Fruit fly (Drosophila melanogaster) whole organism, embryonic: ENCODE measurements around the gene CG33298.

ENCODE experiments used
- Antp ChIP-seq: fragments of 200-800 bp; sonication (Bioruptor generic); optimal IDR thresholded peaks from 3 replicates; lab custom pipeline; 2016; ENCODE audit warnings: missing biosample characterization, missing genetic modification characterization
- Awh ChIP-seq: fragments of 200-800 bp; sonication (Bioruptor generic); IDR thresholded peaks from 2 replicates; pipeline ENCODE4, ENCODE4 v1.3.6; 2022; ENCODE audit warnings: missing biosample characterization, missing genetic modification characterization
- BtbVII ChIP-seq: fragments of 200-800 bp; sonication (Bioruptor generic); optimal IDR thresholded peaks from 3 replicates; lab custom pipeline; 2017; ENCODE audit warnings: missing biosample characterization, mild to moderate bottlenecking, missing genetic modification characterization
- CG10462 ChIP-seq: fragments of 200-800 bp; sonication (Bioruptor generic); optimal IDR thresholded peaks from 2 replicates; lab custom pipeline; 2016; ENCODE audit warnings: missing biosample characterization, missing genetic modification characterization
- CG11093 ChIP-seq: fragments of 200-800 bp; sonication (Bioruptor generic); IDR thresholded peaks from 3 replicates; pipeline ENCODE4 v1.3.6; 2022; ENCODE audit warnings: missing biosample characterization, missing genetic modification characterization
- CG13296 ChIP-seq: fragments of 200-800 bp; sonication (Bioruptor generic); optimal IDR thresholded peaks from 3 replicates; lab custom pipeline; 2018; ENCODE audit warnings: missing biosample characterization, mild to moderate bottlenecking, missing genetic modification characterization
- CG13894 ChIP-seq: fragments of 200-800 bp; sonication (Bioruptor generic); optimal IDR thresholded peaks from 3 replicates; lab custom pipeline; 2018; ENCODE audit warnings: missing biosample characterization, mild to moderate bottlenecking, missing genetic modification characterization, moderate library complexity
- CG14667 ChIP-seq: fragments of 200-800 bp; sonication (Bioruptor generic); IDR thresholded peaks from 2 replicates; pipeline ENCODE4 v1.3.6; 2022; ENCODE audit warnings: missing biosample characterization, missing genetic modification characterization
- CG14965 ChIP-seq: fragments of 200-800 bp; sonication (Bioruptor generic); optimal IDR thresholded peaks from 2 replicates; lab custom pipeline; 2016; ENCODE audit warnings: missing biosample characterization, missing genetic modification characterization, borderline replicate concordance
- CG15479 ChIP-seq: fragments of 200-800 bp; sonication (Bioruptor generic); optimal IDR thresholded peaks from 3 replicates; lab custom pipeline; 2019; ENCODE audit warnings: missing biosample characterization, mild to moderate bottlenecking, missing genetic modification characterization, moderate library complexity
- CG3065 ChIP-seq: fragments of 200-800 bp; sonication (Bioruptor generic); optimal IDR thresholded peaks from 2 replicates; lab custom pipeline; 2016; ENCODE audit warnings: missing biosample characterization, missing genetic modification characterization
- CG31365 ChIP-seq: fragments of 200-800 bp; sonication (Bioruptor generic); optimal IDR thresholded peaks from 2 replicates; lab custom pipeline; 2018; ENCODE audit warnings: missing biosample characterization, mild to moderate bottlenecking, missing genetic modification characterization
- CG7786 ChIP-seq: fragments of 200-800 bp; sonication (Bioruptor generic); optimal IDR thresholded peaks from 2 replicates; lab custom pipeline; 2016; ENCODE audit warnings: missing biosample characterization, missing genetic modification characterization
- CG7987 ChIP-seq: fragments of 200-800 bp; sonication (Bioruptor generic); optimal IDR thresholded peaks from 2 replicates; lab custom pipeline; 2018; ENCODE audit warnings: missing biosample characterization, mild to moderate bottlenecking, missing genetic modification characterization, moderate library complexity
- CG9876 ChIP-seq: fragments of 200-800 bp; sonication (Bioruptor generic); optimal IDR thresholded peaks from 2 replicates; lab custom pipeline; 2016; ENCODE audit warnings: missing biosample characterization, missing genetic modification characterization
- Dip3 ChIP-seq: fragments of 200-800 bp; sonication (Bioruptor generic); optimal IDR thresholded peaks from 3 replicates; lab custom pipeline; 2016; ENCODE audit warnings: missing biosample characterization, missing genetic modification characterization
- Elba2 ChIP-seq: fragments of 200-800 bp; sonication (Bioruptor generic); optimal IDR thresholded peaks from 3 replicates; lab custom pipeline; 2016; ENCODE audit warnings: missing biosample characterization, missing genetic modification characterization
- Gsc ChIP-seq: fragments of 200-800 bp; sonication (Bioruptor generic); IDR thresholded peaks from 2 replicates; pipeline ENCODE4 v1.3.6; 2022; ENCODE audit warnings: missing biosample characterization, missing genetic modification characterization
- Hr39 ChIP-seq: fragments of >200 bp; optimal IDR thresholded peaks from 2 replicates; lab custom pipeline; 2017
- Hr78 ChIP-seq, 2 experiments: fragments of 200-800 bp in 1 of 2; fragments of >200 bp in 1 of 2; sonication (Bioruptor generic) in 1 of 2; optimal IDR thresholded peaks; 2 replicates each; lab custom pipeline; 2017 to 2019; ENCODE audit warnings: missing biosample characterization in 2 of 2, missing genetic modification characterization in 2 of 2, mild to moderate bottlenecking in 1 of 2, moderate library complexity in 1 of 2
- Lpt ChIP-seq: fragments of >200 bp; optimal IDR thresholded peaks from 2 replicates; lab custom pipeline; 2018; ENCODE audit warnings: missing biosample characterization, missing genetic modification characterization
- Med ChIP-seq: fragments of 200-800 bp; sonication (Bioruptor generic); peaks from one replicate; lab custom pipeline; 2016; ENCODE audit warnings: missing biosample characterization, missing genetic modification characterization, mild to moderate bottlenecking, inconsistent platforms, moderate library complexity
- Mes4 ChIP-seq: fragments of 200-800 bp; sonication (Bioruptor generic); optimal IDR thresholded peaks from 2 replicates; lab custom pipeline; 2016; ENCODE audit warnings: missing biosample characterization, missing genetic modification characterization
- Optix ChIP-seq: fragments of 200-800 bp; sonication (Bioruptor generic); IDR thresholded peaks from 3 replicates; pipeline ENCODE4 v1.3.6; 2022; ENCODE audit warnings: missing biosample characterization, missing genetic modification characterization
- Spps ChIP-seq: fragments of 200-800 bp; sonication (Bioruptor generic); optimal IDR thresholded peaks from 2 replicates; lab custom pipeline; 2018; ENCODE audit warnings: missing biosample characterization, mild to moderate bottlenecking, missing genetic modification characterization
- Sry-β ChIP-seq: fragments of 200-800 bp; sonication (Bioruptor generic); optimal IDR thresholded peaks from 2 replicates; lab custom pipeline; 2018; ENCODE audit warnings: missing biosample characterization, mild to moderate bottlenecking, missing genetic modification characterization, moderate library complexity
- Xbp1 ChIP-seq: fragments of 200-800 bp; sonication (Bioruptor generic); optimal IDR thresholded peaks from 3 replicates; lab custom pipeline; 2016; ENCODE audit warnings: missing biosample characterization, mild to moderate bottlenecking, missing genetic modification characterization
- amos ChIP-seq: fragments of 200-800 bp; sonication (Bioruptor generic); IDR thresholded peaks from 2 replicates; pipeline ENCODE4 v1.3.6; 2022; ENCODE audit warnings: missing biosample characterization, missing genetic modification characterization; ENCODE audit not compliant: partially characterized antibody
- bcd ChIP-seq: fragments of 200-800 bp; sonication (Bioruptor generic); optimal IDR thresholded peaks from 2 replicates; lab custom pipeline; 2017; ENCODE audit warnings: missing biosample characterization, mild to moderate bottlenecking, missing genetic modification characterization
- chinmo ChIP-seq: fragments of 200-800 bp; sonication (Bioruptor generic); IDR thresholded peaks from 4 replicates; pipeline ENCODE4 v1.3.6; 2022; ENCODE audit warnings: missing biosample characterization, missing genetic modification characterization; ENCODE audit not compliant: partially characterized antibody
- crol ChIP-seq: fragments of 200-800 bp; sonication (Bioruptor generic); IDR thresholded peaks from 2 replicates; pipeline ENCODE4 v1.3.6; 2022; ENCODE audit warnings: missing biosample characterization, missing genetic modification characterization
- dmrt99B ChIP-seq: fragments of 200-800 bp; sonication (Bioruptor generic); optimal IDR thresholded peaks from 2 replicates; lab custom pipeline; 2018; ENCODE audit warnings: missing biosample characterization, mild to moderate bottlenecking, missing genetic modification characterization, moderate library complexity
- en ChIP-seq: fragments of 200-800 bp; sonication (Bioruptor generic); optimal IDR thresholded peaks from 2 replicates; lab custom pipeline; 2016; ENCODE audit warnings: missing biosample characterization, missing genetic modification characterization
- grn ChIP-seq: fragments of 200-800 bp; sonication (Bioruptor generic); optimal IDR thresholded peaks from 3 replicates; lab custom pipeline; 2017; ENCODE audit warnings: missing biosample characterization, missing genetic modification characterization
- gt ChIP-seq: fragments of 200-800 bp; sonication (Bioruptor generic); IDR thresholded peaks from 2 replicates; pipeline ENCODE4 v1.3.6; 2022; ENCODE audit warnings: missing biosample characterization, missing genetic modification characterization
- her ChIP-seq: fragments of 200-800 bp; sonication (Bioruptor generic); optimal IDR thresholded peaks from 2 replicates; lab custom pipeline; 2016; ENCODE audit warnings: missing biosample characterization, missing genetic modification characterization
- mirr ChIP-seq: fragments of 200-800 bp; sonication (Bioruptor generic); optimal IDR thresholded peaks from 3 replicates; lab custom pipeline; 2018; ENCODE audit warnings: missing biosample characterization, mild to moderate bottlenecking, missing genetic modification characterization
- pan ChIP-seq, 4 experiments: fragments of >200 bp in 3 of 4; fragments of 200-800 bp in 1 of 4; sonication (Bioruptor generic) in 1 of 4; optimal IDR thresholded peaks in 3 of 4; IDR thresholded peaks in 1 of 4; 2 replicates each; pipeline versions ENCODE4 v1.3.6 to Lab custom; 2017 to 2022; ENCODE audit warnings: missing biosample characterization in 2 of 4, missing genetic modification characterization in 2 of 4, mixed read lengths in 1 of 4
- pnt ChIP-seq: fragments of 200-800 bp; sonication (Bioruptor generic); optimal IDR thresholded peaks from 3 replicates; lab custom pipeline; 2016; ENCODE audit warnings: missing biosample characterization, missing genetic modification characterization
- prd ChIP-seq, 3 experiments: fragments of >200 bp in 2 of 3; fragments of 200-800 bp in 1 of 3; sonication (Bioruptor generic) in 1 of 3; optimal IDR thresholded peaks in 2 of 3; IDR thresholded peaks in 1 of 3; 2 replicates in 2 of 3; 3 replicates in 1 of 3; pipeline versions ENCODE4 v1.3.6 to Lab custom; 2017 to 2022; ENCODE audit warnings: missing biosample characterization in 1 of 3, missing genetic modification characterization in 1 of 3
- ro ChIP-seq: fragments of 200-800 bp; sonication (Bioruptor generic); IDR thresholded peaks from 2 replicates; pipeline ENCODE4 v1.3.6; 2022; ENCODE audit warnings: missing biosample characterization, missing genetic modification characterization
- salm ChIP-seq: fragments of 200-800 bp; sonication (Bioruptor generic); optimal IDR thresholded peaks from 2 replicates; lab custom pipeline; 2018; ENCODE audit warnings: missing biosample characterization, mild to moderate bottlenecking, missing genetic modification characterization
- sd ChIP-seq: fragments of 200-800 bp; sonication (Bioruptor generic); optimal IDR thresholded peaks from 3 replicates; lab custom pipeline; 2018; ENCODE audit warnings: missing biosample characterization, mild to moderate bottlenecking, missing genetic modification characterization, moderate library complexity
- sens ChIP-seq: fragments of 200-800 bp; sonication (Bioruptor generic); peaks from one replicate; lab custom pipeline; 2016; ENCODE audit warnings: missing biosample characterization, missing genetic modification characterization
- sim ChIP-seq: fragments of 200-800 bp; sonication (Bioruptor generic); IDR thresholded peaks from 2 replicates; pipeline ENCODE4 v1.3.6; 2022; ENCODE audit warnings: missing biosample characterization, missing genetic modification characterization
- sob ChIP-seq: fragments of 200-800 bp; sonication (Bioruptor generic); IDR thresholded peaks from 2 replicates; pipeline ENCODE4 v1.3.6; 2022; ENCODE audit warnings: missing biosample characterization, missing genetic modification characterization
- sr ChIP-seq: fragments of 200-800 bp; sonication (Bioruptor generic); IDR thresholded peaks from 3 replicates; pipeline ENCODE4 v1.3.6; 2022; ENCODE audit warnings: missing biosample characterization, missing genetic modification characterization
- tgo ChIP-seq: fragments of 200-800 bp; sonication (Bioruptor generic); IDR thresholded peaks from 3 replicates; pipeline ENCODE4 v1.3.6; 2022; ENCODE audit warnings: missing biosample characterization, missing genetic modification characterization
- wdn ChIP-seq: fragments of 200-800 bp; sonication (Bioruptor generic); IDR thresholded peaks from 2 replicates; pipeline ENCODE4 v1.3.6; 2022; ENCODE audit warnings: missing biosample characterization, missing genetic modification characterization

Gene CG33298

DNA sequence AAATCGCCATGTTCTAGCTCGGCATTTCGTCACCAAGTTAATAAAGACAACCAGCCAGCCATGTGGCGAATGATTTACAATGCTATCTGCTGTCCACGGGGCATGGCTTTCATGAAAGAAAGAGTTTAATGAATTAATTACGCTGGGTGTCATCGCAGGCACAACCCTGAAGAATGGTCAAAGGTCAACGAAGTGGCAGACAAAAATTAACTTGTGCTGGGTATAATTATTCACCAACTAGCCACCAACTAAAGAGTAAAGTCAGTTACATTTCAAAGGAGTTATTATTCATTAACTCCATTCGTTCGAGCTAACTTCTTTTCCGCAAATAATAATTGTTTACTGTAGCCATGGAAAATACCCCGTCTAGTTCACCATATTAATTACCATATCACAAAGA is 37.8 kb upstream of the CG33298 start:
- peak in 1 of 2 experiments; percentile 56 for TF ChIP-seq Hr78 (GFP tag; optimal IDR thresholded peaks at IDR 0.05; lab: Kevin White, UChicago)
- TF ChIP-seq prd (optimal IDR thresholded peaks at IDR 0.05; lab: Kevin White, UChicago), result no peak
- TF ChIP-seq prd (GFP tag; IDR thresholded peaks at IDR 0.05; lab: Robert Waterston, UW), result no peak
- peak; percentile 1 for TF ChIP-seq sens
- no peak for TF ChIP-seq bcd (GFP tag; lab: Kevin White, UChicago)

DNA sequence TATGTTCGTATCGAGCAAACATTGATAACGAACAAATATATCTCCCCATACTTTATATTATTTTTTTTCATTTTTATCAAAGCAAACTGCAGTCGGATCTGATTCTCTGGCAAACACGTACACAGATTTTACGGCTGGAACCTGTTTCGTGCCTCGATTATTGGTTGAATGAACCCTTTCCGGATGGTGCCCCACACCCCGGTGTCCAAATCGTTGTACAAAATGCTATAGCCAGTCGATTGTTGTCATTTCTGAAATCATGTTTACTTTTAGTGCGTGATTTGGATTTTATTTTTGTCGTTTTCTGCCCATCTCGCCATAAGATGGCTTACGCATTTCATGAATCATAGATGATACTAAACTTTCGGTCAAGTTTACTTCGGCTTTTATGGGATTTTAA is 37.4 kb upstream of the CG33298 start:
- no peak for TF ChIP-seq Hr39 (lab: Kevin White, UChicago)
- TF ChIP-seq CG7987 (GFP tag; lab: Kevin White, UChicago), result no peak
- TF ChIP-seq amos (GFP tag; lab: Robert Waterston, UW), result no peak
- no peak for TF ChIP-seq CG14965
- no peak for TF ChIP-seq CG31365 (tag; lab: Kevin White, UChicago)
- TF ChIP-seq Elba2 (GFP tag; lab: Kevin White, UChicago), result no peak
- no peak for TF ChIP-seq Gsc (GFP tag; lab: Robert Waterston, UW)
- TF ChIP-seq sd (tag; lab: Kevin White, UChicago), result no peak
- TF ChIP-seq gt (GFP tag; lab: Robert Waterston, UW), result no peak
- no peak for TF ChIP-seq pan (optimal IDR thresholded peaks at IDR 0.05; lab: Kevin White, UChicago)
- TF ChIP-seq pan (GFP tag; optimal IDR thresholded peaks at IDR 0.05 in 1 of 2, IDR thresholded peaks at IDR 0.05 in 1 of 2), result no peak
- TF ChIP-seq dmrt99B, result no peak
- TF ChIP-seq Spps (tag; lab: Kevin White, UChicago), result no peak
- no peak for TF ChIP-seq Optix
- no peak for TF ChIP-seq tgo
- no peak for TF ChIP-seq wdn (GFP tag; lab: Robert Waterston, UW)
- peak; percentile 33 for TF ChIP-seq grn
- no peak for TF ChIP-seq sr
- 0 out of 4 replicates have a peak, but pooled peaks have one; percentile 58 for TF ChIP-seq chinmo (GFP tag; lab: Robert Waterston, UW)
- no peak for TF ChIP-seq ro (GFP tag; lab: Robert Waterston, UW)
- TF ChIP-seq Dip3, result no peak
- TF ChIP-seq CG13894 (tag; lab: Kevin White, UChicago), result peak; percentile 32
- TF ChIP-seq Antp (GFP tag; lab: Kevin White, UChicago), result no peak
- no peak for TF ChIP-seq sim (GFP tag; lab: Robert Waterston, UW)
- TF ChIP-seq salm (tag; lab: Kevin White, UChicago), result no peak

- TF ChIP-seq CG15479, result no peak
- no peak for TF ChIP-seq CG9876
- no peak for TF ChIP-seq Lpt (GFP tag; lab: Kevin White, UChicago)
- TF ChIP-seq sob (GFP tag; lab: Robert Waterston, UW), result peak; percentile 23; the same call in 1 of the 2 replicates
- no peak for TF ChIP-seq her (GFP tag; lab: Kevin White, UChicago)
- no peak for TF ChIP-seq CG11093 (GFP tag; lab: Robert Waterston, UW)
- no peak for TF ChIP-seq BtbVII (GFP tag; lab: Kevin White, UChicago)
- no peak for TF ChIP-seq en (GFP tag; lab: Kevin White, UChicago)
- peak; percentile 28 for TF ChIP-seq mirr (GFP tag; lab: Kevin White, UChicago)
- no peak for TF ChIP-seq pnt (GFP tag; lab: Kevin White, UChicago)
- no peak for TF ChIP-seq CG7786 (GFP tag; lab: Kevin White, UChicago)
- peak; percentile 44 for TF ChIP-seq Med (GFP tag; lab: Kevin White, UChicago)
- no peak for TF ChIP-seq Mes4 (GFP tag; lab: Kevin White, UChicago)
- peak; percentile 35 for TF ChIP-seq CG3065 (GFP tag; lab: Kevin White, UChicago)
- TF ChIP-seq Awh (GFP tag; lab: Robert Waterston, UW), result no peak
- TF ChIP-seq CG14667 (GFP tag; lab: Robert Waterston, UW), result no peak
- TF ChIP-seq CG13296 (GFP tag; lab: Kevin White, UChicago), result no peak
- TF ChIP-seq Xbp1, result no peak
- no peak for TF ChIP-seq Sry-β (GFP tag; lab: Kevin White, UChicago)
- no peak for TF ChIP-seq crol (GFP tag; lab: Robert Waterston, UW)
- TF ChIP-seq CG10462, result no peak
Observed at dm6 chr2L:9459372-9460091, 35.7 kb upstream of the CG33298 start.
